Fruit fly (Drosophila melanogaster) whole organism, embryonic: ENCODE results near the gene CG4957.

Experiments used
- Asciz ChIP-seq: fragments of 200-800 bp; sonication (Bioruptor generic); optimal IDR thresholded peaks from 2 replicates; lab custom pipeline; 2017; ENCODE audit warnings: missing biosample characterization, mild to moderate bottlenecking, missing genetic modification characterization, missing genetic modification reagents
- Atf-2 ChIP-seq: fragments of 200-800 bp; sonication (Bioruptor generic); optimal IDR thresholded peaks from 2 replicates; lab custom pipeline; 2016; ENCODE audit warnings: missing biosample characterization, missing genetic modification characterization
- BEAF-32 ChIP-seq: fragments of 200-800 bp; sonication (Bioruptor generic); optimal IDR thresholded peaks from 3 replicates; lab custom pipeline; 2017; ENCODE audit warnings: missing biosample characterization, missing genetic modification characterization, mild to moderate bottlenecking, moderate library complexity, missing genetic modification reagents
- Blimp-1 ChIP-seq: fragments of 200-800 bp; sonication (Bioruptor generic); optimal IDR thresholded peaks from 3 replicates; lab custom pipeline; 2018; ENCODE audit warnings: missing biosample characterization, missing genetic modification characterization, mild to moderate bottlenecking, moderate library complexity, missing genetic modification reagents
- CG10147 ChIP-seq: fragments of 200-800 bp; sonication (Bioruptor generic); optimal IDR thresholded peaks from 2 replicates; lab custom pipeline; 2019; ENCODE audit warnings: missing biosample characterization, mild to moderate bottlenecking, missing genetic modification characterization, moderate library complexity
- CG10274 ChIP-seq: fragments of 200-800 bp; sonication (Bioruptor generic); optimal IDR thresholded peaks from 3 replicates; lab custom pipeline; 2017; ENCODE audit warnings: missing biosample characterization, mild to moderate bottlenecking, missing genetic modification characterization
- CG12071 ChIP-seq: fragments of 200-800 bp; sonication (Bioruptor generic); optimal IDR thresholded peaks from 3 replicates; lab custom pipeline; 2018; ENCODE audit warnings: missing biosample characterization, mild to moderate bottlenecking, missing genetic modification characterization
- CG12769 ChIP-seq: fragments of 200-800 bp; sonication (Bioruptor generic); optimal IDR thresholded peaks from 2 replicates; lab custom pipeline; 2019; ENCODE audit warnings: missing biosample characterization, mild to moderate bottlenecking, missing genetic modification characterization, moderate library complexity
- CG14050 ChIP-seq: fragments of 200-800 bp; sonication (Bioruptor generic); IDR thresholded peaks from 3 replicates; pipeline ENCODE4 v1.3.6; 2022; ENCODE audit warnings: missing biosample characterization, missing genetic modification characterization
- CG16813 ChIP-seq: fragments of 200-800 bp; sonication (Bioruptor generic); IDR thresholded peaks from 3 replicates; pipeline ENCODE4 v1.3.6; 2022; ENCODE audit warnings: missing biosample characterization, missing genetic modification characterization; ENCODE audit not compliant: partially characterized antibody
- CG17385 ChIP-seq: fragments of 200-800 bp; sonication (Bioruptor generic); optimal IDR thresholded peaks from 3 replicates; lab custom pipeline; 2018; ENCODE audit warnings: missing biosample characterization, mild to moderate bottlenecking, missing genetic modification characterization
- CG17829 ChIP-seq: fragments of 200-800 bp; optimal IDR thresholded peaks from 2 replicates; lab custom pipeline; 2019; ENCODE audit warnings: missing biosample characterization, mild to moderate bottlenecking, missing genetic modification characterization, moderate library complexity
- CG2120 ChIP-seq: fragments of 200-800 bp; sonication (Bioruptor generic); optimal IDR thresholded peaks from 3 replicates; lab custom pipeline; 2016; ENCODE audit warnings: missing biosample characterization, missing genetic modification characterization
- CG42726 ChIP-seq: fragments of 200-800 bp; sonication (Bioruptor generic); IDR thresholded peaks from 2 replicates; pipeline ENCODE4 v1.3.6; 2022; ENCODE audit warnings: missing biosample characterization, missing genetic modification characterization; ENCODE audit not compliant: partially characterized antibody
- CG6254 ChIP-seq: fragments of 200-800 bp; sonication (Bioruptor generic); optimal IDR thresholded peaks from 3 replicates; lab custom pipeline; 2017; ENCODE audit warnings: mild to moderate bottlenecking, missing biosample characterization, missing genetic modification reagents, missing genetic modification characterization
- CG6272 ChIP-seq: fragments of 200-800 bp; sonication (Bioruptor generic); IDR thresholded peaks from 2 replicates; pipeline ENCODE4 v1.3.6; 2022; ENCODE audit warnings: missing biosample characterization, missing genetic modification characterization
- CG6689 ChIP-seq: fragments of 200-800 bp; sonication (Bioruptor generic); IDR thresholded peaks from 2 replicates; pipeline ENCODE4 v1.3.6; 2022; ENCODE audit warnings: missing biosample characterization, missing genetic modification characterization
- CG6765 ChIP-seq: fragments of 200-800 bp; sonication (Bioruptor generic); optimal IDR thresholded peaks from 3 replicates; lab custom pipeline; 2017; ENCODE audit warnings: missing biosample characterization, mild to moderate bottlenecking, missing genetic modification characterization
- CG7928 ChIP-seq: fragments of 200-800 bp; sonication (Bioruptor generic); optimal IDR thresholded peaks from 2 replicates; lab custom pipeline; 2017; ENCODE audit warnings: missing biosample characterization, mild to moderate bottlenecking, missing genetic modification characterization
- CG8924 ChIP-seq: fragments of 200-800 bp; optimal IDR thresholded peaks from 3 replicates; lab custom pipeline; 2019; ENCODE audit warnings: missing biosample characterization, mild to moderate bottlenecking, missing genetic modification characterization, moderate library complexity
- Gug ChIP-seq: fragments of 200-800 bp; sonication (Bioruptor generic); IDR thresholded peaks from 4 replicates; pipeline ENCODE4 v1.3.6; 2022; ENCODE audit warnings: missing biosample characterization, missing genetic modification characterization
- Hr51 ChIP-seq, 2 experiments: fragments of 200-800 bp; sonication (Bioruptor generic); optimal IDR thresholded peaks; 2 replicates in 1 of 2; 3 replicates in 1 of 2; lab custom pipeline; 2016 to 2018; ENCODE audit warnings: missing biosample characterization in 2 of 2, missing genetic modification characterization in 2 of 2, mild to moderate bottlenecking in 1 of 2, moderate library complexity in 1 of 2
- MESR4 ChIP-seq: fragments of 200-800 bp; sonication (Bioruptor generic); optimal IDR thresholded peaks from 2 replicates; lab custom pipeline; 2018; ENCODE audit warnings: missing biosample characterization, mild to moderate bottlenecking, missing genetic modification characterization, moderate library complexity
- Med ChIP-seq: fragments of 200-800 bp; sonication (Bioruptor generic); peaks from one replicate; lab custom pipeline; 2016; ENCODE audit warnings: missing biosample characterization, missing genetic modification characterization, mild to moderate bottlenecking, inconsistent platforms, moderate library complexity
- NFAT ChIP-seq: fragments of 200-800 bp; sonication (Bioruptor generic); IDR thresholded peaks from 2 replicates; pipeline ENCODE4 v1.3.6; 2022; ENCODE audit warnings: missing biosample characterization, missing genetic modification characterization
- Sox102F ChIP-seq: fragments of 200-800 bp; sonication (Bioruptor generic); optimal IDR thresholded peaks from 2 replicates; lab custom pipeline; 2018; ENCODE audit warnings: missing biosample characterization, mild to moderate bottlenecking, missing genetic modification characterization, moderate library complexity
- Spps ChIP-seq: fragments of 200-800 bp; sonication (Bioruptor generic); optimal IDR thresholded peaks from 2 replicates; lab custom pipeline; 2018; ENCODE audit warnings: missing biosample characterization, mild to moderate bottlenecking, missing genetic modification characterization
- Sry-δ ChIP-seq: fragments of 200-800 bp; sonication (Bioruptor generic); optimal IDR thresholded peaks from 2 replicates; lab custom pipeline; 2016; ENCODE audit warnings: missing biosample characterization, missing genetic modification characterization
- bbx ChIP-seq: fragments of 200-800 bp; sonication (Bioruptor generic); IDR thresholded peaks from 2 replicates; pipeline ENCODE4 v1.3.6; 2022; ENCODE audit warnings: missing biosample characterization, missing genetic modification characterization; ENCODE audit not compliant: partially characterized antibody
- bcd ChIP-seq: fragments of 200-800 bp; sonication (Bioruptor generic); optimal IDR thresholded peaks from 2 replicates; lab custom pipeline; 2017; ENCODE audit warnings: missing biosample characterization, mild to moderate bottlenecking, missing genetic modification characterization
- caup ChIP-seq: fragments of 200-800 bp; sonication (Bioruptor generic); optimal IDR thresholded peaks from 3 replicates; lab custom pipeline; 2017; ENCODE audit warnings: missing biosample characterization, mild to moderate bottlenecking, missing genetic modification characterization, moderate library complexity; ENCODE audit not compliant: severe bottlenecking
- crp ChIP-seq, 2 experiments: fragments of 200-800 bp; sonication (Bioruptor generic); optimal IDR thresholded peaks; 2 replicates in 1 of 2; 3 replicates in 1 of 2; lab custom pipeline; 2017; ENCODE audit warnings: missing biosample characterization in 2 of 2, missing genetic modification characterization in 2 of 2, mild to moderate bottlenecking in 1 of 2, moderate library complexity in 1 of 2
- eyg ChIP-seq: fragments of 200-800 bp; sonication (Bioruptor generic); optimal IDR thresholded peaks from 3 replicates; lab custom pipeline; 2016; ENCODE audit warnings: missing biosample characterization, missing genetic modification characterization
- fd64A ChIP-seq: fragments of 200-800 bp; sonication (Bioruptor generic); optimal IDR thresholded peaks from 3 replicates; lab custom pipeline; 2018; ENCODE audit warnings: missing biosample characterization, mild to moderate bottlenecking, missing genetic modification characterization
- gcm2 ChIP-seq: fragments of 200-800 bp; sonication (Bioruptor generic); optimal IDR thresholded peaks from 2 replicates; lab custom pipeline; 2016; ENCODE audit warnings: missing biosample characterization, missing genetic modification characterization
- h ChIP-seq: fragments of >200 bp; optimal IDR thresholded peaks from 2 replicates; lab custom pipeline; 2017
- hb ChIP-seq: fragments of 200-800 bp; sonication (Bioruptor generic); IDR thresholded peaks from 3 replicates; pipeline ENCODE4 v1.3.6; 2022; ENCODE audit warnings: missing biosample characterization, missing genetic modification characterization; ENCODE audit not compliant: partially characterized antibody
- her ChIP-seq: fragments of 200-800 bp; sonication (Bioruptor generic); optimal IDR thresholded peaks from 2 replicates; lab custom pipeline; 2016; ENCODE audit warnings: missing biosample characterization, missing genetic modification characterization
- odd ChIP-seq: fragments of 200-800 bp; sonication (Bioruptor generic); optimal IDR thresholded peaks from 2 replicates; lab custom pipeline; 2017; ENCODE audit warnings: missing biosample characterization, mild to moderate bottlenecking, missing genetic modification characterization
- psq ChIP-seq: fragments of 200-800 bp; sonication (Bioruptor generic); optimal IDR thresholded peaks from 2 replicates; lab custom pipeline; 2017; ENCODE audit warnings: missing biosample characterization, missing genetic modification characterization
- row ChIP-seq: fragments of 200-800 bp; sonication (Bioruptor generic); IDR thresholded peaks from 3 replicates; pipeline ENCODE4 v1.3.6; 2022; ENCODE audit warnings: missing biosample characterization, missing genetic modification characterization
- sd ChIP-seq: fragments of 200-800 bp; sonication (Bioruptor generic); optimal IDR thresholded peaks from 3 replicates; lab custom pipeline; 2018; ENCODE audit warnings: missing biosample characterization, mild to moderate bottlenecking, missing genetic modification characterization, moderate library complexity
- sens ChIP-seq: fragments of 200-800 bp; sonication (Bioruptor generic); peaks from one replicate; lab custom pipeline; 2016; ENCODE audit warnings: missing biosample characterization, missing genetic modification characterization
- toy ChIP-seq: fragments of 200-800 bp; sonication (Bioruptor generic); IDR thresholded peaks from 2 replicates; pipeline ENCODE4 v1.3.6; 2022; ENCODE audit warnings: missing biosample characterization, missing genetic modification characterization
- tup ChIP-seq: fragments of 200-800 bp; sonication (Bioruptor generic); optimal IDR thresholded peaks from 2 replicates; lab custom pipeline; 2016; ENCODE audit warnings: missing biosample characterization, mild to moderate bottlenecking, missing genetic modification characterization, moderate library complexity
- unc-4 ChIP-seq: fragments of 200-800 bp; sonication (Bioruptor generic); IDR thresholded peaks from 2 replicates; pipeline ENCODE4 v1.3.6; 2022; ENCODE audit warnings: missing biosample characterization, missing genetic modification characterization; ENCODE audit not compliant: partially characterized antibody
- unpg ChIP-seq: fragments of 200-800 bp; sonication (Bioruptor generic); optimal IDR thresholded peaks from 3 replicates; lab custom pipeline; 2018; ENCODE audit warnings: missing biosample characterization, mild to moderate bottlenecking, missing genetic modification characterization, moderate library complexity
- yki ChIP-seq: fragments of >200 bp; optimal IDR thresholded peaks from 3 replicates; lab custom pipeline; 2018

Gene CG4957

dm6 chr2L:10314327-10315210, 45.9 kb downstream of the CG4957 start, which contains the start of the genes Usp14 and CG4972 (continued):
- TF ChIP-seq Blimp-1 (GFP tag; lab: Kevin White, UChicago) (no peak), CG12071 (GFP tag; lab: Kevin White, UChicago) (no peak), h (no peak), Sry-δ (GFP tag; lab: Kevin White, UChicago) (peak; percentile 79), tup (GFP tag; lab: Kevin White, UChicago) (no peak), eyg (no peak), odd (no peak), NFAT (GFP tag; lab: Robert Waterston, UW) (no peak), fd64A (no peak), CG42726 (GFP tag; lab: Robert Waterston, UW) (0 out of 2 replicates have a peak, but pooled peaks have one; percentile 9), sd (tag; lab: Kevin White, UChicago) (no peak), caup (GFP tag; lab: Kevin White, UChicago) (no peak), Sox102F (GFP tag; lab: Kevin White, UChicago) (no peak), CG10274 (no peak), gcm2 (GFP tag; lab: Kevin White, UChicago) (no peak), CG6689 (GFP tag; lab: Robert Waterston, UW) (no peak), unpg (no peak), CG7928 (no peak), sens (GFP tag; lab: Kevin White, UChicago) (peak; percentile 68), CG14050 (GFP tag; lab: Robert Waterston, UW) (no peak), CG12769 (no peak), Hr51 (GFP tag; optimal IDR thresholded peaks at IDR 0.05; lab: Kevin White, UChicago) (no peak), CG16813 (GFP tag; lab: Robert Waterston, UW) (0 out of 3 replicates have a peak, but pooled peaks have one; percentile 41), BEAF-32 (peak; percentile 80), psq (no peak), toy (no peak), hb (no peak), bcd (GFP tag; lab: Kevin White, UChicago) (no peak), Atf-2 (GFP tag; lab: Kevin White, UChicago) (no peak), row (peak; percentile 72), CG2120 (GFP tag; lab: Kevin White, UChicago) (peak; percentile 29), crp (GFP tag; optimal IDR thresholded peaks at IDR 0.05; lab: Kevin White, UChicago) (peak in 1 of 2 experiments; percentile 78), CG17829 (tag; lab: Kevin White, UChicago) (peak; percentile 19), CG6272 (GFP tag; lab: Robert Waterston, UW) (no peak), CG10147 (GFP tag; lab: Kevin White, UChicago) (no peak), her (GFP tag; lab: Kevin White, UChicago) (no peak), bbx (GFP tag; lab: Robert Waterston, UW) (peak; percentile 42), MESR4 (GFP tag; lab: Kevin White, UChicago) (peak; percentile 75), unc-4 (0 out of 2 replicates have a peak, but pooled peaks have one; percentile 19), CG17385 (GFP tag; lab: Kevin White, UChicago) (no peak), Spps (tag; lab: Kevin White, UChicago) (no peak), CG6765 (GFP tag; lab: Kevin White, UChicago) (no peak), Med (GFP tag; lab: Kevin White, UChicago) (no peak), CG8924 (tag; lab: Kevin White, UChicago) (peak; percentile 40), yki (lab: Kevin White, UChicago) (no peak), Gug (GFP tag; lab: Robert Waterston, UW) (no peak; the same call in 3 of the 4 replicates), CG6254 (GFP tag; lab: Kevin White, UChicago) (no peak), Asciz (GFP tag; lab: Kevin White, UChicago) (no peak)
